Worm (Caenorhabditis elegans): ENCODE data around the gene sas-5.

The sas-5 gene

ce11 chrV:11649254-11649653, 38.7 kb downstream of the sas-5 start:
- TF ChIP-seq elt-3 (tag; optimal IDR thresholded peaks at IDR 0.05): no peak
- no peak for TF ChIP-seq nhr-28 (tag; optimal IDR thresholded peaks at IDR 0.05)
- no peak for TF ChIP-seq lin-32 (GFP tag; optimal IDR thresholded peaks at IDR 0.05)
- TF ChIP-seq flh-1 (GFP tag; optimal IDR thresholded peaks at IDR 0.05): no peak
- TF ChIP-seq ceh-43 (GFP tag; optimal IDR thresholded peaks at IDR 0.05): no peak
- TF ChIP-seq lsy-2 (tag; optimal IDR thresholded peaks at IDR 0.05): no peak
- no peak for TF ChIP-seq M03D4.4 (tag; optimal IDR thresholded peaks at IDR 0.05)
- no peak for TF ChIP-seq hlh-1 (tag; optimal IDR thresholded peaks at IDR 0.05)
- TF ChIP-seq cnd-1 (tag; optimal IDR thresholded peaks at IDR 0.05): no peak

DNA sequence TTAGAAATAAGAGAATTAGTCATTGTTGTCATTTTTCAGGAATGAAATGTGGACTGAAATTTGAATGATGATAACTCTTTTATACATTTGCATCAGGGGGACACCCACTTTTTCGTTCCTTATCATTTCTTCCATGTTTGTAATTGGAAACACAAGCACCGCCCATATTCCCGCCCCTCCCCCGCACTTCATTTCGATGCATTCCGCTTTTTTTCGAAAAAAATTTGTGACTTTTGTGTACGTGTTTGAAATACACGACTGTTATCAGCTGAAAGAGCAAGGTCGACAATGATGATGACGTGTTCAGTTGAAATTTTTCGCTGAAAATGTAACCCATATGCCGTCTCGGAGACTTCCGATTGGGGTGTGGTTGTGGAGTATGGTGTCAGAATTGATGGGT, 40.2 kb downstream of the sas-5 start, which contains the start of gene zip-10:
TSS of gene zip-10 (minus strand) at position 43 of the 400 bp plus-strand sequence.
- no peak for TF ChIP-seq mep-1 (tag; optimal IDR thresholded peaks at IDR 0.05)
- no peak for TF ChIP-seq elt-3 (tag; optimal IDR thresholded peaks at IDR 0.05)
- no peak for TF ChIP-seq lin-32 (GFP tag; optimal IDR thresholded peaks at IDR 0.05)
- TF ChIP-seq unc-120 (tag; optimal IDR thresholded peaks at IDR 0.05; ENCODE audit: poor library complexity, severe bottlenecking): no peak
- no peak for TF ChIP-seq ham-2 (GFP tag; optimal IDR thresholded peaks at IDR 0.05)
- no peak for TF ChIP-seq nhr-28 (tag; optimal IDR thresholded peaks at IDR 0.05)
- no peak for TF ChIP-seq hlh-1 (tag; optimal IDR thresholded peaks at IDR 0.05)
- no peak for TF ChIP-seq cnd-1 (tag; optimal IDR thresholded peaks at IDR 0.05)
- TF ChIP-seq unc-62 (GFP tag; optimal IDR thresholded peaks at IDR 0.05): no peak
- no peak for TF ChIP-seq ceh-83 (GFP tag; optimal IDR thresholded peaks at IDR 0.05)
- no peak for TF ChIP-seq bed-3 (GFP tag; optimal IDR thresholded peaks at IDR 0.05)
- TF ChIP-seq mls-2 (tag; optimal IDR thresholded peaks at IDR 0.05): no peak
- TF ChIP-seq pha-4 (tag; optimal IDR thresholded peaks at IDR 0.05): no peak
- no peak for TF ChIP-seq blmp-1 (tag; optimal IDR thresholded peaks at IDR 0.05)
- TF ChIP-seq ztf-11 (tag; optimal IDR thresholded peaks at IDR 0.05): no peak
- TF ChIP-seq drap-1 (GFP tag; optimal IDR thresholded peaks at IDR 0.05): no peak
- no peak for TF ChIP-seq sem-2 (GFP tag; optimal IDR thresholded peaks at IDR 0.05)

DNA sequence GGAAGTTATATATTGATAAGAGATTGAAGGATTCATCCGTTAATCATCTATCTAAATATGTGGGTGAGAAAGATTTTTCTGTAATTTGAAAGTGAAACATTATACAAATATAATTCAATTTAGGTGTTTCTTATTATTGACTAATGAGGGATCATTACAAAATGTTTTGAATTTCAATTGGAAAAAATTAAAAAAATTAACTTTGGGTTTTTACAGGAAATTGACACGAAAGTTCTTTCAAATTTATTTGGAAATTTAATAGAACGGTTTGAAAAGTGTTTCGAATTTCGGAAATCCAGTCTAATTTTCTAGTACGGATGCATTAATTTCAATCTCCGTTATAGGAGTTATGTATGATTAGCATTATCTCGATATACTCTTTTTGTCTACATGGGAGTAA, 42.6 kb downstream of the sas-5 start:
- no peak for TF ChIP-seq nhr-12 (tag; optimal IDR thresholded peaks at IDR 0.05)
- no peak for TF ChIP-seq ceh-83 (GFP tag; optimal IDR thresholded peaks at IDR 0.05)
- no peak for TF ChIP-seq drap-1 (GFP tag; optimal IDR thresholded peaks at IDR 0.05)
- no peak for TF ChIP-seq ztf-11 (tag; optimal IDR thresholded peaks at IDR 0.05)
- no peak for TF ChIP-seq lin-32 (GFP tag; optimal IDR thresholded peaks at IDR 0.05)
- TF ChIP-seq mls-2 (tag; optimal IDR thresholded peaks at IDR 0.05): no peak
- no peak for TF ChIP-seq mab-5 (tag; optimal IDR thresholded peaks at IDR 0.05)

DNA sequence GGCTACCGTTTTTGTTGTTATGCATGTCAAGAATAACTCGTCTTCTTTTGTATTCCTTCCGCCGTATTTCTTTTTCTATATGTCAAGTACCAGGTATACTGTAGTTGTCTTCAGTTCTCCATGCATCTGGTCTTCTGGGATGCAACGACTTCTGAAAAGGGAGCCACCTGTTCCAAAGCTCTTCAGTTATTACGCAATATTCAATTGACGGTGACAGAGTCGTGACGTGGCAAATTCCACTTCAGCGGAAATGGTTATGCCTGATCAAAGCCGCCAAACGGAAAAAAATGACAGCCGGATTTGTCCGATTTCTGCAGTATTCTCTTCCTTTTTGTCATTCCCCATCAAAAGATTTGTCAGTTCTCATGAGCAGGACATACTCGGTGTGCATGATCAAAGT, 45.9 kb downstream of the sas-5 start:
- TF ChIP-seq ceh-83 (GFP tag; optimal IDR thresholded peaks at IDR 0.05): no peak
- TF ChIP-seq nhr-2 (tag; optimal IDR thresholded peaks at IDR 0.05): peak; percentile 34
- TF ChIP-seq elt-1 (tag; optimal IDR thresholded peaks at IDR 0.05; ENCODE audit: borderline replicate concordance, insufficient read depth): no peak
- TF ChIP-seq zip-8 (tag; optimal IDR thresholded peaks at IDR 0.05): peak; percentile 95
- TF ChIP-seq elt-3 (tag; optimal IDR thresholded peaks at IDR 0.05): no peak

ce11 chrV:11660566-11660965, 50.0 kb downstream of the sas-5 start:
- TF ChIP-seq ceh-83 (GFP tag; optimal IDR thresholded peaks at IDR 0.05): no peak
- TF ChIP-seq zip-8 (tag; optimal IDR thresholded peaks at IDR 0.05): peak; percentile 87
- peak; percentile 96 for TF ChIP-seq nhr-2 (tag; optimal IDR thresholded peaks at IDR 0.05)

Measured in whole organism, mixed stage, embryonic.